Worm (Caenorhabditis elegans): ENCODE results near the gene ZK637.4.

ce11 chrIII:8847722-8848121, 45.8 kb upstream of the ZK637.4 start:
- TF ChIP-seq fkh-10 (GFP tag; optimal IDR thresholded peaks at IDR 0.05) (no peak), ama-1 (optimal IDR thresholded peaks at IDR 0.05) (no peak), ceh-18 (tag; optimal IDR thresholded peaks at IDR 0.05) (no peak)
